Fruit fly (Drosophila melanogaster) whole organism, embryonic: Measurements from ENCODE around the gene Crg-1.

Experiments used
- Antp ChIP-seq: fragments of 200-800 bp; sonication (Bioruptor generic); optimal IDR thresholded peaks from 3 replicates; lab custom pipeline; 2016; ENCODE audit warnings: missing biosample characterization, missing genetic modification characterization
- B-H1 ChIP-seq: fragments of 200-800 bp; sonication (Bioruptor generic); IDR thresholded peaks from 3 replicates; pipeline ENCODE4 v1.3.6; 2022; ENCODE audit warnings: missing biosample characterization, missing genetic modification characterization
- CG1024 ChIP-seq: fragments of 200-800 bp; sonication (Bioruptor generic); IDR thresholded peaks from 2 replicates; pipeline ENCODE4 v1.3.6; 2022; ENCODE audit warnings: missing biosample characterization, missing genetic modification characterization
- CG12236 ChIP-seq: fragments of 200-800 bp; sonication (Bioruptor generic); optimal IDR thresholded peaks from 2 replicates; lab custom pipeline; 2016; ENCODE audit warnings: missing biosample characterization, missing genetic modification characterization
- CG12769 ChIP-seq: fragments of 200-800 bp; sonication (Bioruptor generic); optimal IDR thresholded peaks from 2 replicates; lab custom pipeline; 2019; ENCODE audit warnings: missing biosample characterization, mild to moderate bottlenecking, missing genetic modification characterization, moderate library complexity
- CG12942 ChIP-seq: fragments of 200-800 bp; sonication (Bioruptor generic); optimal IDR thresholded peaks from 3 replicates; lab custom pipeline; 2016; ENCODE audit warnings: missing biosample characterization, missing genetic modification characterization
- CG13424 ChIP-seq: fragments of 200-800 bp; sonication (Bioruptor generic); optimal IDR thresholded peaks from 2 replicates; lab custom pipeline; 2019; ENCODE audit warnings: missing biosample characterization, mild to moderate bottlenecking, missing genetic modification characterization, moderate library complexity
- CG14014 ChIP-seq: fragments of 200-800 bp; sonication (Bioruptor generic); IDR thresholded peaks from 2 replicates; pipeline ENCODE4 v1.3.6; 2022; ENCODE audit warnings: missing biosample characterization, missing genetic modification characterization
- CG14441 ChIP-seq: fragments of 200-800 bp; sonication (Bioruptor generic); IDR thresholded peaks from 2 replicates; pipeline ENCODE4 v1.3.6; 2022; ENCODE audit warnings: missing biosample characterization, missing genetic modification characterization
- CG14710 ChIP-seq: fragments of 200-800 bp; sonication (Bioruptor generic); optimal IDR thresholded peaks from 3 replicates; lab custom pipeline; 2019; ENCODE audit warnings: missing biosample characterization, mild to moderate bottlenecking, missing genetic modification characterization, moderate library complexity
- CG15269 ChIP-seq: fragments of 200-800 bp; sonication (Bioruptor generic); optimal IDR thresholded peaks from 2 replicates; lab custom pipeline; 2018; ENCODE audit warnings: missing biosample characterization, mild to moderate bottlenecking, missing genetic modification characterization, moderate library complexity
- CG16813 ChIP-seq: fragments of 200-800 bp; sonication (Bioruptor generic); IDR thresholded peaks from 3 replicates; pipeline ENCODE4 v1.3.6; 2022; ENCODE audit warnings: missing biosample characterization, missing genetic modification characterization; ENCODE audit not compliant: partially characterized antibody
- CG17361 ChIP-seq: fragments of 200-800 bp; sonication (Bioruptor generic); IDR thresholded peaks from 3 replicates; pipeline ENCODE4 v1.3.6; 2022; ENCODE audit warnings: missing biosample characterization, missing genetic modification characterization
- CG18619 ChIP-seq: fragments of 200-800 bp; sonication (Bioruptor generic); optimal IDR thresholded peaks from 3 replicates; lab custom pipeline; 2017; ENCODE audit warnings: missing biosample characterization, mild to moderate bottlenecking, missing genetic modification characterization
- CG2129 ChIP-seq: fragments of 200-800 bp; sonication (Bioruptor generic); IDR thresholded peaks from 2 replicates; pipeline ENCODE4 v1.3.6; 2022; ENCODE audit warnings: missing biosample characterization, missing genetic modification characterization; ENCODE audit not compliant: partially characterized antibody
- CG2202 ChIP-seq: fragments of 200-800 bp; sonication (Bioruptor generic); optimal IDR thresholded peaks from 2 replicates; lab custom pipeline; 2018; ENCODE audit warnings: missing biosample characterization, mild to moderate bottlenecking, missing genetic modification characterization
- CG30431 ChIP-seq: fragments of 200-800 bp; sonication (Bioruptor generic); optimal IDR thresholded peaks from 2 replicates; lab custom pipeline; 2017; ENCODE audit warnings: missing biosample characterization, missing genetic modification characterization
- CG6765 ChIP-seq: fragments of 200-800 bp; sonication (Bioruptor generic); optimal IDR thresholded peaks from 3 replicates; lab custom pipeline; 2017; ENCODE audit warnings: missing biosample characterization, mild to moderate bottlenecking, missing genetic modification characterization
- CG7357 ChIP-seq: fragments of 200-800 bp; sonication (Bioruptor generic); IDR thresholded peaks from 3 replicates; pipeline ENCODE4 v1.3.6; 2022; ENCODE audit warnings: missing biosample characterization, missing genetic modification characterization
- CG8944 ChIP-seq: fragments of 200-800 bp; sonication (Bioruptor generic); optimal IDR thresholded peaks from 3 replicates; lab custom pipeline; 2016; ENCODE audit warnings: missing biosample characterization, missing genetic modification characterization
- CG9215 ChIP-seq: fragments of 200-800 bp; sonication (Bioruptor generic); IDR thresholded peaks from 2 replicates; pipeline ENCODE4 v1.3.6; 2022; ENCODE audit warnings: missing biosample characterization, missing genetic modification characterization
- CG9727 ChIP-seq: fragments of 200-800 bp; sonication (Bioruptor generic); optimal IDR thresholded peaks from 3 replicates; lab custom pipeline; 2017; ENCODE audit warnings: missing biosample characterization, mild to moderate bottlenecking, missing genetic modification characterization
- CkIIα-i1 ChIP-seq: fragments of 200-800 bp; sonication (Bioruptor generic); IDR thresholded peaks from 2 replicates; pipeline ENCODE4 v1.3.6; 2022; ENCODE audit warnings: missing biosample characterization, missing genetic modification characterization
- Dad ChIP-seq: fragments of 200-800 bp; sonication (Bioruptor generic); optimal IDR thresholded peaks from 3 replicates; lab custom pipeline; 2016; ENCODE audit warnings: missing biosample characterization, missing genetic modification characterization
- Dip3 ChIP-seq: fragments of 200-800 bp; sonication (Bioruptor generic); optimal IDR thresholded peaks from 3 replicates; lab custom pipeline; 2016; ENCODE audit warnings: missing biosample characterization, missing genetic modification characterization
- Fer1 ChIP-seq: fragments of 200-800 bp; sonication (Bioruptor generic); optimal IDR thresholded peaks from 2 replicates; lab custom pipeline; 2017; ENCODE audit warnings: missing biosample characterization, mild to moderate bottlenecking, missing genetic modification characterization
- HLH4C ChIP-seq: fragments of 200-800 bp; sonication (Bioruptor generic); IDR thresholded peaks from 3 replicates; pipeline ENCODE4 v1.3.6; 2022; ENCODE audit warnings: missing biosample characterization, missing genetic modification characterization; ENCODE audit not compliant: partially characterized antibody
- Hand ChIP-seq: fragments of 200-800 bp; sonication (Bioruptor generic); optimal IDR thresholded peaks from 2 replicates; lab custom pipeline; 2017; ENCODE audit warnings: mild to moderate bottlenecking, missing biosample characterization, missing genetic modification reagents, missing genetic modification characterization
- NK7.1 ChIP-seq: fragments of 200-800 bp; sonication (Bioruptor generic); optimal IDR thresholded peaks from 3 replicates; lab custom pipeline; 2016; ENCODE audit warnings: missing biosample characterization, missing genetic modification characterization
- Nf-YB ChIP-seq: fragments of 200-800 bp; sonication (Bioruptor generic); optimal IDR thresholded peaks from 3 replicates; lab custom pipeline; 2019; ENCODE audit warnings: missing biosample characterization, mild to moderate bottlenecking, missing genetic modification characterization, moderate library complexity
- PHDP ChIP-seq: fragments of 200-800 bp; sonication (Bioruptor generic); optimal IDR thresholded peaks from 3 replicates; lab custom pipeline; 2018; ENCODE audit warnings: missing biosample characterization, mild to moderate bottlenecking, missing genetic modification characterization, moderate library complexity
- Sry-β ChIP-seq: fragments of 200-800 bp; sonication (Bioruptor generic); optimal IDR thresholded peaks from 2 replicates; lab custom pipeline; 2018; ENCODE audit warnings: missing biosample characterization, mild to moderate bottlenecking, missing genetic modification characterization, moderate library complexity
- Sry-δ ChIP-seq: fragments of 200-800 bp; sonication (Bioruptor generic); optimal IDR thresholded peaks from 2 replicates; lab custom pipeline; 2016; ENCODE audit warnings: missing biosample characterization, missing genetic modification characterization
- Taf1 ChIP-seq: fragments of 200-800 bp; sonication (Bioruptor generic); IDR thresholded peaks from 2 replicates; pipeline ENCODE4 v1.3.6; 2022; ENCODE audit warnings: missing biosample characterization, missing genetic modification characterization
- ato ChIP-seq: fragments of 200-800 bp; sonication (Bioruptor generic); IDR thresholded peaks from 2 replicates; pipeline ENCODE4 v1.3.6; 2022; ENCODE audit warnings: missing biosample characterization, missing genetic modification characterization; ENCODE audit not compliant: partially characterized antibody
- ci ChIP-seq: fragments of 200-800 bp; sonication (Bioruptor generic); IDR thresholded peaks from 3 replicates; pipeline ENCODE4 v1.3.6; 2022; ENCODE audit warnings: missing biosample characterization, missing genetic modification characterization
- gcm2 ChIP-seq: fragments of 200-800 bp; sonication (Bioruptor generic); optimal IDR thresholded peaks from 2 replicates; lab custom pipeline; 2016; ENCODE audit warnings: missing biosample characterization, missing genetic modification characterization
- gfzf ChIP-seq: fragments of 200-800 bp; sonication (Bioruptor generic); optimal IDR thresholded peaks from 2 replicates; lab custom pipeline; 2016; ENCODE audit warnings: missing biosample characterization, mild to moderate bottlenecking, missing genetic modification characterization, moderate library complexity
- gro ChIP-seq: fragments of 200-800 bp; sonication (Bioruptor generic); optimal IDR thresholded peaks from 2 replicates; lab custom pipeline; 2016; ENCODE audit warnings: missing biosample characterization, missing genetic modification characterization
- lmd ChIP-seq: fragments of 200-800 bp; sonication (Bioruptor generic); IDR thresholded peaks from 2 replicates; pipeline ENCODE4 v1.3.6; 2022; ENCODE audit warnings: missing biosample characterization, missing genetic modification characterization
- nmo ChIP-seq: fragments of 200-800 bp; sonication (Bioruptor generic); optimal IDR thresholded peaks from 2 replicates; lab custom pipeline; 2018; ENCODE audit warnings: missing biosample characterization, mild to moderate bottlenecking, missing genetic modification characterization, moderate library complexity
- nom ChIP-seq: fragments of 200-800 bp; sonication (Bioruptor generic); optimal IDR thresholded peaks from 2 replicates; lab custom pipeline; 2017; ENCODE audit warnings: missing biosample characterization, missing genetic modification characterization, mild to moderate bottlenecking, moderate library complexity, missing genetic modification reagents
- pita ChIP-seq: fragments of 200-800 bp; sonication (Bioruptor generic); optimal IDR thresholded peaks from 2 replicates; lab custom pipeline; 2017; ENCODE audit warnings: missing biosample characterization, mild to moderate bottlenecking, missing genetic modification characterization
- ranshi ChIP-seq: fragments of 200-800 bp; sonication (Bioruptor generic); IDR thresholded peaks from 2 replicates; pipeline ENCODE4 v1.3.6; 2022; ENCODE audit warnings: missing biosample characterization, missing genetic modification characterization
- sens-2 ChIP-seq: fragments of 200-800 bp; sonication (Bioruptor generic); IDR thresholded peaks from 2 replicates; pipeline ENCODE4 v1.3.6; 2022; ENCODE audit warnings: missing biosample characterization, missing genetic modification characterization
- sisA ChIP-seq: fragments of 200-800 bp; sonication (Bioruptor generic); IDR thresholded peaks from 2 replicates; pipeline ENCODE4 v1.3.6; 2022; ENCODE audit warnings: missing biosample characterization, missing genetic modification characterization
- slou ChIP-seq: fragments of 200-800 bp; sonication (Bioruptor generic); optimal IDR thresholded peaks from 3 replicates; lab custom pipeline; 2016; ENCODE audit warnings: missing biosample characterization, missing genetic modification characterization
- tap ChIP-seq: fragments of 200-800 bp; optimal IDR thresholded peaks from 3 replicates; lab custom pipeline; 2019; ENCODE audit warnings: missing biosample characterization, mild to moderate bottlenecking, missing genetic modification characterization, moderate library complexity
- trh ChIP-seq: fragments of 200-800 bp; sonication (Bioruptor generic); optimal IDR thresholded peaks from 2 replicates; lab custom pipeline; 2016; ENCODE audit warnings: missing biosample characterization, missing genetic modification characterization
- usp ChIP-seq: fragments of >200 bp; optimal IDR thresholded peaks from 2 replicates; lab custom pipeline; 2017; ENCODE audit warnings: missing biosample characterization, missing genetic modification characterization

The Crg-1 gene

dm6 chrX:3743891-3744491, 49.0 kb upstream of the Crg-1 start (continued):
- TF ChIP-seq CG12236 (GFP tag; lab: Kevin White, UChicago) (no peak), nmo (GFP tag; lab: Kevin White, UChicago) (peak; percentile 95), CG12942 (GFP tag; lab: Kevin White, UChicago) (peak; percentile 77), CkIIα-i1 (GFP tag; lab: Robert Waterston, UW) (no peak), CG2129 (no peak), gcm2 (GFP tag; lab: Kevin White, UChicago) (no peak), gfzf (GFP tag; lab: Kevin White, UChicago) (no peak), CG9215 (GFP tag; lab: Robert Waterston, UW) (peak; percentile 67), lmd (GFP tag; lab: Robert Waterston, UW) (no peak; the same call in none of the 2 replicates), CG9727 (peak; percentile 94), NK7.1 (GFP tag; lab: Kevin White, UChicago) (no peak), Taf1 (GFP tag; lab: Robert Waterston, UW) (no peak; the same call in 1 of the 2 replicates), sens-2 (no peak), CG15269 (tag; lab: Kevin White, UChicago) (peak; percentile 89), HLH4C (GFP tag; lab: Robert Waterston, UW) (no peak), CG14710 (peak; percentile 86), CG17361 (GFP tag; lab: Robert Waterston, UW) (peak; percentile 97), CG18619 (GFP tag; lab: Kevin White, UChicago) (peak; percentile 91), ci (peak; percentile 44), Fer1 (peak; percentile 83), CG12769 (tag; lab: Kevin White, UChicago) (no peak), Nf-YB (GFP tag; lab: Kevin White, UChicago) (peak; percentile 78), CG7357 (peak; percentile 73), ranshi (peak; percentile 67; the same call in 1 of the 2 replicates), Antp (GFP tag; lab: Kevin White, UChicago) (no peak), sisA (GFP tag; lab: Robert Waterston, UW) (peak; percentile 80), CG16813 (no peak), slou (peak; percentile 72), CG30431 (GFP tag; lab: Kevin White, UChicago) (peak; percentile 68), pita (GFP tag; lab: Kevin White, UChicago) (no peak), ato (no peak), CG2202 (peak; percentile 66), Hand (GFP tag; lab: Kevin White, UChicago) (peak; percentile 83), CG13424 (peak; percentile 94), Sry-β (peak; percentile 48), gro (GFP tag; lab: Kevin White, UChicago) (no peak), CG14441 (GFP tag; lab: Robert Waterston, UW) (peak; percentile 81), CG14014 (GFP tag; lab: Robert Waterston, UW) (peak; percentile 60), B-H1 (GFP tag; lab: Robert Waterston, UW) (peak; percentile 54; the same call in 2 of the 3 replicates), CG8944 (GFP tag; lab: Kevin White, UChicago) (no peak), PHDP (peak; percentile 87), trh (peak; percentile 54), Dip3 (GFP tag; lab: Kevin White, UChicago) (no peak), tap (tag; lab: Kevin White, UChicago) (peak; percentile 79), Dad (GFP tag; lab: Kevin White, UChicago) (no peak), usp (no peak), CG1024 (no peak), Sry-δ (GFP tag; lab: Kevin White, UChicago) (no peak), nom (GFP tag; lab: Kevin White, UChicago) (no peak), CG6765 (GFP tag; lab: Kevin White, UChicago) (peak; percentile 88)
